Fruit fly (Drosophila melanogaster) whole organism, embryonic: ENCODE data around the gene org-1.

ENCODE experiments used
- Antp ChIP-seq: fragments of 200-800 bp; sonication (Bioruptor generic); optimal IDR thresholded peaks from 3 replicates; lab custom pipeline; 2016; ENCODE audit warnings: missing biosample characterization, missing genetic modification characterization
- B-H1 ChIP-seq: fragments of 200-800 bp; sonication (Bioruptor generic); IDR thresholded peaks from 3 replicates; pipeline ENCODE4 v1.3.6; 2022; ENCODE audit warnings: missing biosample characterization, missing genetic modification characterization
- CG1024 ChIP-seq: fragments of 200-800 bp; sonication (Bioruptor generic); IDR thresholded peaks from 2 replicates; pipeline ENCODE4 v1.3.6; 2022; ENCODE audit warnings: missing biosample characterization, missing genetic modification characterization
- CG10321 ChIP-seq: fragments of 200-800 bp; sonication (Bioruptor generic); IDR thresholded peaks from 2 replicates; pipeline ENCODE4 v1.3.6; 2022; ENCODE audit warnings: missing biosample characterization, missing genetic modification characterization
- CG10366 ChIP-seq: fragments of 200-800 bp; sonication (Bioruptor generic); IDR thresholded peaks from 2 replicates; pipeline ENCODE4 v1.3.6; 2022; ENCODE audit warnings: missing biosample characterization, missing genetic modification characterization
- CG10543 ChIP-seq: fragments of 200-800 bp; sonication (Bioruptor generic); optimal IDR thresholded peaks from 3 replicates; lab custom pipeline; 2017; ENCODE audit warnings: missing biosample characterization, mild to moderate bottlenecking, missing genetic modification characterization, moderate library complexity
- CG10979 ChIP-seq: fragments of 200-800 bp; sonication (Bioruptor generic); optimal IDR thresholded peaks from 2 replicates; lab custom pipeline; 2018; ENCODE audit warnings: missing biosample characterization, mild to moderate bottlenecking, missing genetic modification characterization, moderate library complexity
- CG11247 ChIP-seq: fragments of 200-800 bp; sonication (Bioruptor generic); IDR thresholded peaks from 2 replicates; pipeline ENCODE4 v1.3.6; 2022; ENCODE audit warnings: missing biosample characterization, missing genetic modification characterization
- CG11456 ChIP-seq: fragments of 200-800 bp; sonication (Bioruptor generic); IDR thresholded peaks from 3 replicates; pipeline ENCODE4 v1.3.6; 2022; ENCODE audit warnings: missing biosample characterization, missing genetic modification characterization
- CG11504 ChIP-seq: fragments of 200-800 bp; sonication (Bioruptor generic); optimal IDR thresholded peaks from 3 replicates; lab custom pipeline; 2019; ENCODE audit warnings: missing biosample characterization, mild to moderate bottlenecking, missing genetic modification characterization, moderate library complexity
- CG11696 ChIP-seq: fragments of 200-800 bp; sonication (Bioruptor generic); IDR thresholded peaks from 2 replicates; pipeline ENCODE4 v1.3.6; 2022; ENCODE audit warnings: missing biosample characterization, missing genetic modification characterization
- CG12155 ChIP-seq: fragments of 200-800 bp; sonication (Bioruptor generic); optimal IDR thresholded peaks from 3 replicates; lab custom pipeline; 2016; ENCODE audit warnings: missing biosample characterization, missing genetic modification characterization
- CG13123 ChIP-seq: fragments of 200-800 bp; sonication (Bioruptor generic); optimal IDR thresholded peaks from 2 replicates; lab custom pipeline; 2016; ENCODE audit warnings: missing biosample characterization, missing genetic modification characterization
- CG14441 ChIP-seq: fragments of 200-800 bp; sonication (Bioruptor generic); IDR thresholded peaks from 2 replicates; pipeline ENCODE4 v1.3.6; 2022; ENCODE audit warnings: missing biosample characterization, missing genetic modification characterization
- CG14860 ChIP-seq: fragments of 200-800 bp; sonication (Bioruptor generic); IDR thresholded peaks from 3 replicates; pipeline ENCODE4 v1.3.6; 2022; ENCODE audit warnings: missing biosample characterization, missing genetic modification characterization; ENCODE audit not compliant: partially characterized antibody
- CG15601 ChIP-seq: fragments of 200-800 bp; sonication (Bioruptor generic); optimal IDR thresholded peaks from 3 replicates; lab custom pipeline; 2019; ENCODE audit warnings: missing biosample characterization, mild to moderate bottlenecking, missing genetic modification characterization, moderate library complexity
- CG16815 ChIP-seq: fragments of 200-800 bp; sonication (Bioruptor generic); optimal IDR thresholded peaks from 3 replicates; lab custom pipeline; 2017; ENCODE audit warnings: missing biosample characterization, mild to moderate bottlenecking, missing genetic modification characterization
- CG17912 ChIP-seq: fragments of 200-800 bp; sonication (Bioruptor generic); optimal IDR thresholded peaks from 2 replicates; lab custom pipeline; 2018; ENCODE audit warnings: missing biosample characterization, mild to moderate bottlenecking, missing genetic modification characterization
- CG1792 ChIP-seq: fragments of 200-800 bp; sonication (Bioruptor generic); optimal IDR thresholded peaks from 2 replicates; lab custom pipeline; 2016; ENCODE audit warnings: missing biosample characterization, missing genetic modification characterization
- CG18764 ChIP-seq: fragments of 200-800 bp; sonication (Bioruptor generic); optimal IDR thresholded peaks from 3 replicates; lab custom pipeline; 2016; ENCODE audit warnings: missing biosample characterization, missing genetic modification characterization
- CG2199 ChIP-seq: fragments of 200-800 bp; sonication (Bioruptor generic); IDR thresholded peaks from 3 replicates; pipeline ENCODE4 v1.3.6; 2022; ENCODE audit warnings: missing biosample characterization, missing genetic modification characterization
- CG32532 ChIP-seq: fragments of 200-800 bp; sonication (Bioruptor generic); IDR thresholded peaks from 2 replicates; pipeline ENCODE4 v1.3.6; 2022; ENCODE audit warnings: missing biosample characterization, missing genetic modification characterization
- CG3281 ChIP-seq: fragments of 200-800 bp; sonication (Bioruptor generic); optimal IDR thresholded peaks from 3 replicates; lab custom pipeline; 2017; ENCODE audit warnings: missing biosample characterization, mild to moderate bottlenecking, missing genetic modification characterization
- CG4707 ChIP-seq: fragments of 200-800 bp; sonication (Bioruptor generic); optimal IDR thresholded peaks from 2 replicates; lab custom pipeline; 2018; ENCODE audit warnings: missing biosample characterization, mild to moderate bottlenecking, missing genetic modification characterization, moderate library complexity
- CG4820 ChIP-seq: fragments of 200-800 bp; sonication (Bioruptor generic); optimal IDR thresholded peaks from 3 replicates; lab custom pipeline; 2016; ENCODE audit warnings: missing biosample characterization, missing genetic modification characterization
- CG6175 ChIP-seq: fragments of 200-800 bp; sonication (Bioruptor generic); IDR thresholded peaks from 3 replicates; pipeline ENCODE4 v1.3.6; 2022; ENCODE audit warnings: missing biosample characterization, missing genetic modification characterization
- CG6654 ChIP-seq: fragments of 200-800 bp; sonication (Bioruptor generic); optimal IDR thresholded peaks from 2 replicates; lab custom pipeline; 2017; ENCODE audit warnings: missing biosample characterization, mild to moderate bottlenecking, missing genetic modification characterization
- CG8281 ChIP-seq: fragments of 200-800 bp; sonication (Bioruptor generic); optimal IDR thresholded peaks from 2 replicates; lab custom pipeline; 2018; ENCODE audit warnings: missing biosample characterization, mild to moderate bottlenecking, missing genetic modification characterization, moderate library complexity
- CG8765 ChIP-seq: fragments of 200-800 bp; sonication (Bioruptor generic); IDR thresholded peaks from 2 replicates; pipeline ENCODE4 v1.3.6; 2022; ENCODE audit warnings: missing biosample characterization, missing genetic modification characterization
- CG9876 ChIP-seq: fragments of 200-800 bp; sonication (Bioruptor generic); optimal IDR thresholded peaks from 2 replicates; lab custom pipeline; 2016; ENCODE audit warnings: missing biosample characterization, missing genetic modification characterization
- D ChIP-seq, 2 experiments: fragments of 200-800 bp in 1 of 2; fragments of >200 bp in 1 of 2; sonication (Bioruptor generic) in 1 of 2; optimal IDR thresholded peaks; 2 replicates in 1 of 2; 3 replicates in 1 of 2; lab custom pipeline; 2017; ENCODE audit warnings: mild to moderate bottlenecking in 1 of 2, missing biosample characterization in 1 of 2, missing genetic modification characterization in 1 of 2, missing genetic modification reagents in 1 of 2
- Dbx ChIP-seq: fragments of 200-800 bp; sonication (Bioruptor generic); IDR thresholded peaks from 3 replicates; pipeline ENCODE4 v1.3.6; 2022; ENCODE audit warnings: missing biosample characterization, missing genetic modification characterization
- Doc2 ChIP-seq: fragments of 200-800 bp; sonication (Bioruptor generic); IDR thresholded peaks from 2 replicates; pipeline ENCODE4 v1.3.6; 2022; ENCODE audit warnings: missing biosample characterization, missing genetic modification characterization
- Drgx ChIP-seq: fragments of 200-800 bp; sonication (Bioruptor generic); IDR thresholded peaks from 2 replicates; pipeline ENCODE4 v1.3.6; 2022; ENCODE audit warnings: missing biosample characterization, missing genetic modification characterization
- Fer3 ChIP-seq: fragments of 200-800 bp; sonication (Bioruptor generic); optimal IDR thresholded peaks from 2 replicates; lab custom pipeline; 2018; ENCODE audit warnings: missing biosample characterization, mild to moderate bottlenecking, missing genetic modification characterization, moderate library complexity
- H2.0 ChIP-seq: fragments of 200-800 bp; sonication (Bioruptor generic); IDR thresholded peaks from 2 replicates; pipeline ENCODE4 v1.3.6; 2022; ENCODE audit warnings: missing biosample characterization, missing genetic modification characterization
- HLH4C ChIP-seq: fragments of 200-800 bp; sonication (Bioruptor generic); IDR thresholded peaks from 3 replicates; pipeline ENCODE4 v1.3.6; 2022; ENCODE audit warnings: missing biosample characterization, missing genetic modification characterization; ENCODE audit not compliant: partially characterized antibody
- Hey ChIP-seq: fragments of 200-800 bp; sonication (Bioruptor generic); optimal IDR thresholded peaks from 3 replicates; lab custom pipeline; 2018; ENCODE audit warnings: missing biosample characterization, mild to moderate bottlenecking, missing genetic modification characterization
- Mrtf ChIP-seq: fragments of 200-800 bp; sonication (Bioruptor generic); IDR thresholded peaks from 3 replicates; pipeline ENCODE4 v1.3.6; 2022; ENCODE audit warnings: missing biosample characterization, missing genetic modification characterization
- Oli ChIP-seq: fragments of 200-800 bp; sonication (Bioruptor generic); optimal IDR thresholded peaks from 2 replicates; lab custom pipeline; 2018; ENCODE audit warnings: missing biosample characterization, mild to moderate bottlenecking, missing genetic modification characterization, moderate library complexity
- Ssrp ChIP-seq: fragments of 200-800 bp; sonication (Bioruptor generic); optimal IDR thresholded peaks from 2 replicates; lab custom pipeline; 2018; ENCODE audit warnings: missing biosample characterization, mild to moderate bottlenecking, missing genetic modification characterization, moderate library complexity
- ash1 ChIP-seq: fragments of 200-800 bp; sonication (Bioruptor generic); optimal IDR thresholded peaks from 2 replicates; lab custom pipeline; 2018; ENCODE audit warnings: missing biosample characterization, mild to moderate bottlenecking, missing genetic modification characterization
- crol ChIP-seq: fragments of 200-800 bp; sonication (Bioruptor generic); IDR thresholded peaks from 2 replicates; pipeline ENCODE4 v1.3.6; 2022; ENCODE audit warnings: missing biosample characterization, missing genetic modification characterization
- fd64A ChIP-seq: fragments of 200-800 bp; sonication (Bioruptor generic); optimal IDR thresholded peaks from 3 replicates; lab custom pipeline; 2018; ENCODE audit warnings: missing biosample characterization, mild to moderate bottlenecking, missing genetic modification characterization
- luna ChIP-seq: fragments of 200-800 bp; sonication (Bioruptor generic); optimal IDR thresholded peaks from 2 replicates; lab custom pipeline; 2016; ENCODE audit warnings: missing biosample characterization, missing genetic modification characterization
- rib ChIP-seq: fragments of 200-800 bp; sonication (Bioruptor generic); IDR thresholded peaks from 2 replicates; pipeline ENCODE4 v1.3.6; 2022; ENCODE audit warnings: missing biosample characterization, missing genetic modification characterization
- run ChIP-seq: fragments of 200-800 bp; sonication (Bioruptor generic); optimal IDR thresholded peaks from 3 replicates; lab custom pipeline; 2018; ENCODE audit warnings: missing biosample characterization, mild to moderate bottlenecking, missing genetic modification characterization
- sisA ChIP-seq: fragments of 200-800 bp; sonication (Bioruptor generic); IDR thresholded peaks from 2 replicates; pipeline ENCODE4 v1.3.6; 2022; ENCODE audit warnings: missing biosample characterization, missing genetic modification characterization
- sqz ChIP-seq: fragments of 200-800 bp; sonication (Bioruptor generic); optimal IDR thresholded peaks from 3 replicates; lab custom pipeline; 2018; ENCODE audit warnings: missing biosample characterization, mild to moderate bottlenecking, missing genetic modification characterization

Gene org-1

DNA sequence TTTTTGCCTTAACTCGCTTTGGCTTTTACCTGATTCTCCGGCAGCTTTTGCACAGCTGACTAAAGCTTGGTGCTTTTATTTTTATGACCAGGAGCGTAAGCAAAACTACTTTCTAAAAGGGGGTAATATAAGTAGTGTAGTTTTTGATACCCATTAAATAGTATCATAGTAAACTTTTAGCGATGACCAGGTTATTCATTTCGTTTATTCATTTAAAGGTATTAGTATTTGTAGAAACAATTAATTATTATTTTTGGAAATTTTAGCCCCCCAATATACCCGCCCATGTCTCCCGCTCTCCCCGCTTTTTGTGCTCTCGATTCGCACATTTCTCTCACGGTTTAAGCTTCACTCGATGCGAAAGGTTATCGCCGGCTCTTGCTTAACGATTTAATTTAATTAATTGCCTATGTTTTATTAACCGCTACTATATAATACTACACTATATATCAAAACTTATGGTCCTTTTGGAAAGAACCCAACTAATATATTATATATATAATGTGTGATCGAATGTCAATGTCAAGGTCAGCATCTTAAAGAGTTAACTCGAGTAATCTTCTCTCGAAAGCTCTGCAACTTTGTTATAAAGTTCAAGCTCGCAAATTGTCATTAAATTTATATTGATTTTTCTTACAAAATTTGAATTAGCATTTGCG, 9.6 kb upstream of the org-1 start, which contains the start of gene Sptr (continued):
- TF ChIP-seq Antp (GFP tag; lab: Kevin White, UChicago) (peak; percentile 64), CG2199 (GFP tag; lab: Robert Waterston, UW) (0 out of 3 replicates have a peak, but pooled peaks have one; percentile 36), CG8281 (tag; lab: Kevin White, UChicago) (peak; percentile 54), CG10543 (GFP tag; lab: Kevin White, UChicago) (peak; percentile 91), crol (GFP tag; lab: Robert Waterston, UW) (peak; percentile 35; the same call in 1 of the 2 replicates), CG13123 (peak; percentile 38), Oli (tag; lab: Kevin White, UChicago) (peak; percentile 86), Dbx (GFP tag; lab: Robert Waterston, UW) (peak; percentile 91), CG6175 (GFP tag; lab: Robert Waterston, UW) (peak; percentile 78; the same call in 2 of the 3 replicates), CG10979 (peak; percentile 63), CG32532 (peak; percentile 95), CG14860 (no peak), CG11247 (peak; percentile 86), D (optimal IDR thresholded peaks at IDR 0.05; lab: Kevin White, UChicago) (no peak), D (GFP tag; optimal IDR thresholded peaks at IDR 0.05; lab: Kevin White, UChicago) (peak; percentile 57), CG16815 (GFP tag; lab: Kevin White, UChicago) (peak; percentile 42), ash1 (GFP tag; lab: Kevin White, UChicago) (peak; percentile 23), sisA (GFP tag; lab: Robert Waterston, UW) (peak; percentile 81), CG14441 (GFP tag; lab: Robert Waterston, UW) (peak; percentile 87), Drgx (GFP tag; lab: Robert Waterston, UW) (peak; percentile 95), CG18764 (GFP tag; lab: Kevin White, UChicago) (peak; percentile 66), H2.0 (GFP tag; lab: Robert Waterston, UW) (peak; percentile 86), CG15601 (tag; lab: Kevin White, UChicago) (peak; percentile 58), CG1024 (GFP tag; lab: Robert Waterston, UW) (peak; percentile 69), luna (GFP tag; lab: Kevin White, UChicago) (peak; percentile 65), CG8765 (GFP tag; lab: Robert Waterston, UW) (peak; percentile 63; the same call in 1 of the 2 replicates), B-H1 (GFP tag; lab: Robert Waterston, UW) (peak; percentile 81), Mrtf (GFP tag; lab: Robert Waterston, UW) (peak; percentile 89), run (tag; lab: Kevin White, UChicago) (peak; percentile 75), CG3281 (GFP tag; lab: Kevin White, UChicago) (peak; percentile 94), CG10366 (GFP tag; lab: Robert Waterston, UW) (peak; percentile 87), CG11504 (peak; percentile 91), CG17912 (GFP tag; lab: Kevin White, UChicago) (no peak), CG10321 (GFP tag; lab: Robert Waterston, UW) (peak; percentile 64; the same call in 1 of the 2 replicates), fd64A (no peak), Doc2 (GFP tag; lab: Robert Waterston, UW) (peak; percentile 50; the same call in 1 of the 2 replicates), CG6654 (GFP tag; lab: Kevin White, UChicago) (peak; percentile 12), rib (GFP tag; lab: Robert Waterston, UW) (peak; percentile 84), CG12155 (GFP tag; lab: Kevin White, UChicago) (peak; percentile 82), CG4707 (GFP tag; lab: Kevin White, UChicago) (peak; percentile 23), CG9876 (GFP tag; lab: Kevin White, UChicago) (no peak), CG1792 (GFP tag; lab: Kevin White, UChicago) (peak; percentile 58), CG4820 (GFP tag; lab: Kevin White, UChicago) (peak; percentile 69), HLH4C (no peak), Hey (tag; lab: Kevin White, UChicago) (peak; percentile 14), Fer3 (tag; lab: Kevin White, UChicago) (peak; percentile 91), CG11456 (peak; percentile 88), sqz (no peak), Ssrp (peak; percentile 70), CG11696 (GFP tag; lab: Robert Waterston, UW) (peak; percentile 72)
